Worm (Caenorhabditis elegans): ENCODE results near the gene stt-3.

The stt-3 gene

ce11 chrIII:6272868-6273267 is 24.4 kb downstream of the stt-3 start, which contains the start of gene C18F10.2:
Gene C18F10.2 (plus strand): TSS chrIII:6273168.
- TF ChIP-seq ztf-23 (GFP tag; IDR thresholded peaks at IDR 0.05) (no peak), med-1 (GFP tag; optimal IDR thresholded peaks at IDR 0.05; ENCODE audit: insufficient read depth) (no peak), flt-1 (GFP tag; IDR thresholded peaks at IDR 0.05) (no peak), klf-2 (GFP tag; conservative IDR thresholded peaks at IDR 0.05) (no peak), T22C8.4 (GFP tag; IDR thresholded peaks at IDR 0.05) (no peak), ref-1 (GFP tag; conservative IDR thresholded peaks at IDR 0.05) (no peak), ztf-29 (GFP tag; IDR thresholded peaks at IDR 0.05) (no peak)

DNA sequence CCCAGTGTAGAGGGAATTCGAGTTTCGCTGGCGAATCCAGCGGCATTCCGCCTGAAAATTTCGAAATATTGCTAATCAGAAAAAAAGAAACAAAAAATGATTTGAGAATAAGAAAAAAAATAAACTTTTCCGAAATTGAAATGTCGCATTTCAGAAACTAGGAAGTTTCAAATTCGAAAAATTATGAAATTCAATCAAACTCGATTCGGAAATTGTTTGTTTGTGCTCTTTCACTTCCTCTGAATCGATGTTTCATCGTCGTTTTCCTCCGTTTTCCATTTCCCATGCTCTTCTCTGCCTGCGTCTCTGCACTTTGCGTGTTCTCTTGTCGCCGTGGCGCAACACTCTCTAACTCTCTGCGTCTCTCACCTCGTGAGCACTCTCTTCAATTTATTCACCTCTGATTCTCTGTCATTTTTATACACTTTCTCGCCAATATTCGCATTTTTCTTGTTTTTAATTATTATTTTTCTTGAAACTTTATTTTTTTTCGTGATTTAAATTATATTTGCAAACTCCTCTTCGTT is 29.9 kb downstream of the stt-3 start, which contains the start of gene C18F10.7:
C18F10.7 (minus strand) TSS at position 51 of the 527 bp plus-strand sequence.
- TF ChIP-seq cog-1 (tag; optimal IDR thresholded peaks at IDR 0.05) (peak; percentile 6), T22C8.4 (GFP tag; IDR thresholded peaks at IDR 0.05) (no peak), ztf-23 (GFP tag; IDR thresholded peaks at IDR 0.05) (no peak)

DNA sequence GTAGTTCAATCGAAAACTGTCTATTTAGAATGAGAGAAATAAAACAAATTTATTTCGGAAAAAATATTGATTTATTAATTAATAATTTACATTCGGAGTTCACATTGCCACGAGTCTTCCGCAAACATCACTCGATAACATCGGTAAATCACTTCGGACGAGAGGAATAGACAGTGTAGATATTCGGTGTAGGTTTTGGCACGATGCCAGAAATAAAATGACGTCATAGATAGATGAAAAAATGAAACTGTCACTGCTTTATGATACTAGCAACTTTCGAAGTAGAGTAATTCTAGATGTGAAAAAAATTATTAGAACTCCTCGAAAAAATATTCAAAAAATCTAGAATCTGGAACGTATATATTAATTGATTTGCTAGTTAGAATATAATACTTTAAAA is 31.0 kb downstream of the stt-3 start:
- TF ChIP-seq flt-1 (GFP tag; IDR thresholded peaks at IDR 0.05): no peak
- no peak for TF ChIP-seq T22C8.4 (GFP tag; IDR thresholded peaks at IDR 0.05)
- TF ChIP-seq tab-1 (GFP tag; IDR thresholded peaks at IDR 0.05): no peak
- TF ChIP-seq klf-2 (GFP tag; conservative IDR thresholded peaks at IDR 0.05): no peak
- TF ChIP-seq ref-1 (GFP tag; conservative IDR thresholded peaks at IDR 0.05): no peak
- no peak for TF ChIP-seq med-1 (GFP tag; optimal IDR thresholded peaks at IDR 0.05; ENCODE audit: insufficient read depth)
- TF ChIP-seq ztf-29 (GFP tag; IDR thresholded peaks at IDR 0.05): no peak
- TF ChIP-seq cog-1 (tag; optimal IDR thresholded peaks at IDR 0.05): no peak
- no peak for TF ChIP-seq ztf-23 (GFP tag; IDR thresholded peaks at IDR 0.05)

DNA sequence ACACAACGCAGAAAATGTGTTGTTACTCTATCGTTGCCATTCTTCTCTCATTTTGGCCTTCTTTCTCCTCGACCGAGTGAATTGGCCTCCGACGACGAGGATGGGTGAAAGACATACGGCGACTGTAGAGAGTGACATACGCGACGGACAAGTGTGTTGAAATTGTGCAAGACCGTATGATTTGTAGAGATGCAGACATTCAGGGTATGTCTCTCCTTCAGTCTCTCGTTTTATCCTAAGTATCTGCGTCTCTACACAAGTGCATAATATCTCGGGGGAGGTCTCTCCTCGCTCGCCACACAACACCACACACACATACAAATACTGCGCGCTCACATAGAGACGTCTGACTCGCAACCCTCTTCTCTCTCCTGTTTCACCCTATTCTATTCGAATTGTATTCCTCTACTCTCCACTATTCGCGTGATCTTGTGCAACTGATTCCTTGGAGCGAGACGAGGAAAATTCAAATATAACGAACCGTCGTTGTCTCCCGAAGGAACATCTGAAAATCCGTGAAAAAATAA is 31.7 kb downstream of the stt-3 start, which contains the start of gene hmg-1.2:
hmg-1.2 (plus strand) TSS at position 311 of the 527 bp plus-strand sequence.
- TF ChIP-seq T22C8.4 (GFP tag; IDR thresholded peaks at IDR 0.05): no peak
- no peak for TF ChIP-seq ztf-23 (GFP tag; IDR thresholded peaks at IDR 0.05)
- peak; percentile 74 for TF ChIP-seq cog-1 (tag; optimal IDR thresholded peaks at IDR 0.05)
- no peak for TF ChIP-seq ztf-29 (GFP tag; IDR thresholded peaks at IDR 0.05)
- peak; percentile 49; the same call in 1 of the 2 replicates for TF ChIP-seq flt-1 (GFP tag; IDR thresholded peaks at IDR 0.05)
- no peak for TF ChIP-seq klf-2 (GFP tag; conservative IDR thresholded peaks at IDR 0.05)
- TF ChIP-seq ref-1 (GFP tag; conservative IDR thresholded peaks at IDR 0.05): no peak
- no peak for TF ChIP-seq med-1 (GFP tag; optimal IDR thresholded peaks at IDR 0.05; ENCODE audit: insufficient read depth)
- no peak for TF ChIP-seq tab-1 (GFP tag; IDR thresholded peaks at IDR 0.05)

ce11 chrIII:6283024-6283423 is 34.6 kb downstream of the stt-3 start:
- no peak for TF ChIP-seq tab-1 (GFP tag; IDR thresholded peaks at IDR 0.05)
- no peak for TF ChIP-seq flt-1 (GFP tag; IDR thresholded peaks at IDR 0.05)
- peak; percentile 36; the same call in 1 of the 2 replicates for TF ChIP-seq T22C8.4 (GFP tag; IDR thresholded peaks at IDR 0.05)
- TF ChIP-seq med-1 (GFP tag; optimal IDR thresholded peaks at IDR 0.05; ENCODE audit: insufficient read depth): no peak

- TF ChIP-seq med-1 (GFP tag; optimal IDR thresholded peaks at IDR 0.05; ENCODE audit: insufficient read depth) (no peak), ztf-29 (GFP tag; IDR thresholded peaks at IDR 0.05) (no peak), ref-1 (GFP tag; conservative IDR thresholded peaks at IDR 0.05) (no peak), flt-1 (GFP tag; IDR thresholded peaks at IDR 0.05) (no peak), tab-1 (GFP tag; IDR thresholded peaks at IDR 0.05) (no peak), cog-1 (tag; optimal IDR thresholded peaks at IDR 0.05) (no peak), klf-2 (GFP tag; conservative IDR thresholded peaks at IDR 0.05) (no peak), ztf-23 (GFP tag; IDR thresholded peaks at IDR 0.05) (no peak), T22C8.4 (GFP tag; IDR thresholded peaks at IDR 0.05) (no peak)
Measured at ce11 chrIII:6285890-6286289, 37.5 kb downstream of the stt-3 start, which contains the start of gene gadr-3. Gene gadr-3 (minus strand): TSS chrIII:6285990.

ce11 chrIII:6287195-6287594 is 38.8 kb downstream of the stt-3 start, which contains the start of gene F47D12.6:
Gene F47D12.6 (minus strand): TSS chrIII:6287295.
- TF ChIP-seq tab-1 (GFP tag; IDR thresholded peaks at IDR 0.05): no peak
- no peak for TF ChIP-seq cog-1 (tag; optimal IDR thresholded peaks at IDR 0.05)

ce11 chrIII:6289366-6289765 is 40.9 kb downstream of the stt-3 start:
- no peak for TF ChIP-seq T22C8.4 (GFP tag; IDR thresholded peaks at IDR 0.05)
- TF ChIP-seq ref-1 (GFP tag; conservative IDR thresholded peaks at IDR 0.05): no peak
- TF ChIP-seq klf-2 (GFP tag; conservative IDR thresholded peaks at IDR 0.05): no peak
- no peak for TF ChIP-seq med-1 (GFP tag; optimal IDR thresholded peaks at IDR 0.05; ENCODE audit: insufficient read depth)
- TF ChIP-seq cog-1 (tag; optimal IDR thresholded peaks at IDR 0.05): no peak
- TF ChIP-seq flt-1 (GFP tag; IDR thresholded peaks at IDR 0.05): no peak
- TF ChIP-seq tab-1 (GFP tag; IDR thresholded peaks at IDR 0.05): no peak
- TF ChIP-seq ztf-29 (GFP tag; IDR thresholded peaks at IDR 0.05): no peak
- no peak for TF ChIP-seq ztf-23 (GFP tag; IDR thresholded peaks at IDR 0.05)

- no peak for TF ChIP-seq tab-1 (GFP tag; IDR thresholded peaks at IDR 0.05)
- no peak for TF ChIP-seq ztf-29 (GFP tag; IDR thresholded peaks at IDR 0.05)
- no peak for TF ChIP-seq ref-1 (GFP tag; conservative IDR thresholded peaks at IDR 0.05)
- no peak for TF ChIP-seq med-1 (GFP tag; optimal IDR thresholded peaks at IDR 0.05; ENCODE audit: insufficient read depth)
- no peak for TF ChIP-seq T22C8.4 (GFP tag; IDR thresholded peaks at IDR 0.05)
- no peak for TF ChIP-seq cog-1 (tag; optimal IDR thresholded peaks at IDR 0.05)
- TF ChIP-seq ztf-23 (GFP tag; IDR thresholded peaks at IDR 0.05): no peak
- TF ChIP-seq flt-1 (GFP tag; IDR thresholded peaks at IDR 0.05): no peak
- TF ChIP-seq klf-2 (GFP tag; conservative IDR thresholded peaks at IDR 0.05): no peak
Measured at ce11 chrIII:6290469-6291182, 42.2 kb downstream of the stt-3 start.

Data from whole organism, midembryonic.